Fruit fly (Drosophila melanogaster) whole organism, larva: Measurements from ENCODE around the gene wry.

Source experiments
- noc ChIP-seq: fragments of 200-800 bp; sonication (Bioruptor generic); optimal IDR thresholded peaks from 3 replicates; lab custom pipeline; 2019; ENCODE audit warnings: missing biosample characterization, mild to moderate bottlenecking, missing genetic modification characterization, moderate library complexity

Gene wry

DNA sequence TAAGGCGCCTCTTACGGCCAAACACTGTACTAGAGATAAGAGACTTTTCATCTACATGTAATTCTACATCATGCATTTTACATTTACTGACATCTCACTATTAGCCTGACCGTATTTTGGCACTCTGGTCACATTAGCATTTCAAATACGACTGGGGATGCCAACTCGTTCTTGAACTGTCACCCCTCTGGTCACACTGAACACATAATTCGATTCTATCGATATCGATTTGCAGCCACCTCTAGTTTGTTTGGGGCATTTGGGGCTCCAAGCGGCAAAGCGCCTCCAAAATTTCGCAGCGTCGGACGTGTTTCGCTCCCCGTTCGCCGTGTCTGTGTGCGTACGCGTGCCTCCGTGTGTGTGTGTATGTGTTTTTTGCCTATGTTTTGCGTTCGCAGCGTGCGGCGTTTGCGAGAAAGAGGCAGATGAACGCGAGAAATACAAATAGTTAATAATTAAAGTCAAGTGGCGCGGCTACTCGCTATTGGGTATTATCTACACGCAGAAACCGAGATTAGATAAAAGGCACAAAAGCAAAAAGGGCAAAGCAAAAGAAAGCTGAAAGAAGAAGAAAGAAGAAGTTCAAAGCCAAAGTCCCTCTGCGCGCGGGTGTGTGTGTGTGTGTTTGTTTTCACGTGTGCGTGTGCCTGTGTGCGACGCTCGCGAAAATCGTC lies 48.2 kb downstream of the wry start, which contains the start of gene Wdr62:
Wdr62 (plus strand) TSS at position 214 of the 674 bp plus-strand sequence.
- TF ChIP-seq noc (tag; lab: Kevin White, UChicago) = peak; percentile 56

DNA sequence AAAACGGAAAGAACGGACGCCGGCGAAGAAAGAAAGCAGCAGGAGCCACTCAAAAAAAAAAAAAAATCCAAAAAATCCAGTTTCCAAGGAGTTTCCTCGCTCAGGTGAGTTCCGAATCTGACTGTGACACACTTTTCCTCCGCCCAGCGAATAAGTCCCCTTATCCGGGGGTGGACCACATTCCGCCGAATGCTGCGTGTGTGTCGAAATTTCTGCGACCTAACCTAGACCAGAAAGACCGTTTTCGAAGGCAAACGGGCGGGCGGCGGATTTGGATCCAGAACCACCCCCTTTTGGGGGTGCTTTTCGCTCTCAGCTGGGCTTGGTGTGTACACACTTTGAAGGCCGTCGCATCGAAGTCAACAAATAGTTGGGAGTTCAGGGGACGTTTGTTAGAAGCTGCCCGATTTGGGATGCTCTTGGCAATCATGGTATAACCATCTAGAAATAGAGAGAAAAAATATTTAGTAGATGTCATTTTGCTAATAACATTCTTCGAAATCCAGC lies 48.9 kb downstream of the wry start:
- no peak for TF ChIP-seq noc (tag; lab: Kevin White, UChicago)

DNA sequence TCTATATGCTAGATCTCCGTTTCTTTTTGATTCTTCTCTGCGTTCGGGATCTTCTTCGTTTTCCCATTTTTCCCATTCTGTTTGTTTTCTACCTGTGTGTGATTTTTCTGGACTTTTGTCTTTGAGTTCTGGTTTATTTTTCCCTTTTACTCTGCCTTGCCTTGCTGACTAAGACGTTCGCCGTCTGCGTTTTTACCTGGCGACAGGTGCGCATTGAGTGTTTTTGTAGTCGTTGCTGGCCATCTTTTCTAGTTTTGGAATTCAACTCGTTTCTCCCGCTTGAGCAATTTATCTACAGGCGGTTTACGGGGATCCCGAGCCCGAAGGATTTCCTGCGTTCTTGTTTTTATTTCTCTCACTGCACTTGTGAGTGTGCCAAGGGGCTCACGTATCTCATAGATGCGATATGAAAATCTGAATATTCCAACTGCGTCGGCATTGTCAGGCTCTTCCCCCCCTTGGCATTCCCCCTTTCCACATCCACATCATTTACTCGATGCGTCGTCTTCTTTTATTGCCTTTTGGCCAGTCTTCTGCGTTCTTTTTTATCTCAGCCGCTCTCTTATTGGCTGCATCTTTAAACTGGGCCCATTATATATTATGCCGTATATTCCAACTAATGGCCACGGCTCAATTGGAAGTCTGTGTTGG lies 50.3 kb downstream of the wry start:
- no peak for TF ChIP-seq noc (tag; lab: Kevin White, UChicago)

DNA sequence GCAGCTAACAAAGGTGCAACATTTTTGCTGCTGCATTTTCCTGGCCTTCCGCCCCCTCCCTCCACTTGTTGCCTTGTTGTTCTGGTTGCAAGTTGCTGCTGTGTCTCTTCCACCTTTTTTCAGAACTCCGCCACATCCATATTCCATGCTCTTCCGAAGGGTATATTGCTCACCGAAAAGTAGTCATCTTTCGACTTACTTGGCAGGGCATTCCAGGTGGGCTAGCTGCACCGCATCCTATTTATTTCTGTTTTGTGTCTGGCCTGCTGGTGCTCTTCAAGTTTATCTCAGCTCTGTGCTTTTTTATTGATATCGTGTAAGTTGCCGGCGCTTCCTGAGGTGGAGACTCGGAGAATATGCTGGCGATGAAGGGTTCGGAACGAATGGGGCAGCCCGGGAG lies 51.4 kb downstream of the wry start:
- TF ChIP-seq noc (tag; lab: Kevin White, UChicago) = no peak

DNA sequence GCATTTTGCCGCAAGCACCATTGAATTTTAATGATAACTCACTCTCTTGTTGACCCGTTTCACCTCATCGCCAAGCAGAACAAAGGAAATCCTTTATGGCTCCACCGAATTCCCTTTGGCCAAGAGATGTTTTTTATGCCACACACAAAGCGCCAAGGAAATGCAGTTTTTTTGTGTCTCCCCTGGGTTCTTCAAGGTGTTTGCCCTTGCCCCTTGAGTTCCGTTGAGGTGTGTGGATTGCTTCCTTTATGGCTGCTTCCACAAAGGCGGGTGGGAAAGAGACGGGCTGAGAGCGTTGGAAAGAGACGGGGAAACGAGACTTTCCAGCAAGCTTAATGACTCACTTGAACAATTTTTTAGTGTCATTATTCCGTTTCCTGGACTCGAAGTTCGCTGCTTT lies 64.9 kb downstream of the wry start:
- TF ChIP-seq noc (tag; lab: Kevin White, UChicago) = no peak

DNA sequence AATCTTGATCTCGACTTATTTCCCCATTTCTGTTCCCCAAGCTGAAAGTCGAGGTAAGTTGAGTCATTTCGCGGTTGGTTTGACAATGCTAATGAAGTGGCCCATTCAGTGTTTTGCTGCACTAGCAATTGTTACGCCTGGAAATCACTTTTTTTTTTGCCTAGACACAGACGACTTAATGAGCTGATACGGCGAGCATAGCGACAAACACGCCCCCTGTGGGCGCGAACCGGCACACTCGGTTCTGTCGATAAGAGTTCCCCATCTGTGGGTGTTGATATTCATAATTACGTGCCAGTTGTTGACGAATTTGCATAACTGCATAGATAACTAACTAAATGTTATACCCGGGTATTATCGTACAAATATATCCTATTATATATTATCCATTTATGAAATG lies 65.9 kb downstream of the wry start:
- no peak for TF ChIP-seq noc (tag; lab: Kevin White, UChicago)

DNA sequence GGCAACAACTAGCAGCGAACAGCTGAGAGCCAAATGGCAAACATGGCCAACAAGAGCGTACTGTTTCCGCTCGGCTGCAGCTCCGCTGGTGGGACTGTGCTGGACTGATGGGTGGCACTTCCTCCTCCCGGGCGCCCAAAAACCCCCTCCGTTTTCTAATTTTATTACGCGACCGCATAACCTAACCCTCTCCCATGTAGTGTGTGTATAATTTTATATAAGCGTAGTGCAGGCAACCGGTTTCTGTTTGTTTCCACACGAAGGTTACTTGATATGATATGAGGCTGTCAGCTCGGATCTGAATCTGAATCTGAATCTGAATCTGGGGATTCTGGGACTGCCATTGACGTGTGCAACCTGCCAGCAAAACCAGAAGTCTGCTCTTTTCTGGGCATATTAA lies 66.6 kb downstream of the wry start:
- TF ChIP-seq noc (tag; lab: Kevin White, UChicago) = no peak

DNA sequence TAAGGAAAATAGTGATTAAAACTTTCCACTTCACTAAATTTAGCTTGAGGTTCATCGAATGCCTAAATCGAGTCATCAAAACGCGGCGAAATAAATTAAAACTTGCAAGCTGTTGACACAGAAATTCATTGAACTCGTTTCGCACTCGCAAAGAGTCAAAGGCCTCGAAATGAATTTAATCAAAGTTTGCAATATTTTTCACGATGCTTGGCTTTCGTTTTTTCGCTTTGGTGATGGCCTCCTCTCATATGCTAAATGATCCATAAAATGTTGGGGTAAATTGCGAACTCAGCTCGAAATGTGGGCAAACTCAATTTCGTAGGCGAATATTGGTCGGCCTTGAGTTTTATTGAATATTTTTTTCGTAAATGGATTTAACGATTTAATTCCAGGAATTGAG lies 70.0 kb downstream of the wry start:
- no peak for TF ChIP-seq noc (tag; lab: Kevin White, UChicago)

DNA sequence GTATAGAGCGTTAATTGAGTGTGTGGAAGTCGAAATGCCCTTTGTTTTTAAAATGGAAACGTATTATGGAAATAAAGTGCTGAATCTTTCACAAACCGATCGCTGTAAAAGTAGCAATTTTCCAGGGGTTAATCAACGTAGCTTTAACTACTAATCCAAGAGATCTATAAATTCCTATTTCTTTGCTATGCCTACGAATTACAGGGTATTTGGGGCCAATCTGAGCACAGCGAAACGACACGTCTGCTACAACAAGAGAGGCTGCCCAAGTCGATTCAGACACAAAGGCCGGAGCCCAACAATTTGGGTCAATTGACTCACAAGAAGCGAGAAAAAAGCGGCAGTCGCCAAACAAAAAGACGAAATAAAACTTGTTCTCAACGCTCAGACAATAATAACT lies 70.8 kb downstream of the wry start:
- TF ChIP-seq noc (tag; lab: Kevin White, UChicago) = no peak
